Fruit fly (Drosophila melanogaster) whole organism, wandering third instar larva: ENCODE data around the gene CG42814.

Experiments
- Dif ChIP-seq: fragments of 200-275, 200-300 bp; sonication (Bioruptor generic); optimal IDR thresholded peaks from 2 replicates; lab custom pipeline; 2018; ENCODE audit warnings: missing biosample characterization, missing genetic modification characterization; ENCODE audit not compliant: partially characterized antibody
- Hr83 ChIP-seq: fragments of 200-300 bp; sonication (Bioruptor generic); optimal IDR thresholded peaks from 2 replicates; lab custom pipeline; 2016; ENCODE audit warnings: missing biosample characterization, mild to moderate bottlenecking, missing genetic modification characterization, moderate library complexity; ENCODE audit not compliant: poor library complexity, severe bottlenecking
- Mio ChIP-seq: sonication (Bioruptor generic); optimal IDR thresholded peaks from 2 replicates; lab custom pipeline; 2016; ENCODE audit warnings: missing biosample characterization, missing genetic modification characterization
- OdsH ChIP-seq: fragments of 200-800 bp; sonication (Bioruptor generic); optimal IDR thresholded peaks from 2 replicates; lab custom pipeline; 2016; ENCODE audit warnings: missing biosample characterization, mild to moderate bottlenecking, missing genetic modification characterization
- lola ChIP-seq: fragments of >200 bp; optimal IDR thresholded peaks from 2 replicates; lab custom pipeline; 2017; ENCODE audit warnings: missing biosample characterization, missing genetic modification characterization
- tai ChIP-seq: sonication (Bioruptor generic); optimal IDR thresholded peaks from 2 replicates; lab custom pipeline; 2016; ENCODE audit warnings: missing biosample characterization, missing genetic modification characterization

DNA sequence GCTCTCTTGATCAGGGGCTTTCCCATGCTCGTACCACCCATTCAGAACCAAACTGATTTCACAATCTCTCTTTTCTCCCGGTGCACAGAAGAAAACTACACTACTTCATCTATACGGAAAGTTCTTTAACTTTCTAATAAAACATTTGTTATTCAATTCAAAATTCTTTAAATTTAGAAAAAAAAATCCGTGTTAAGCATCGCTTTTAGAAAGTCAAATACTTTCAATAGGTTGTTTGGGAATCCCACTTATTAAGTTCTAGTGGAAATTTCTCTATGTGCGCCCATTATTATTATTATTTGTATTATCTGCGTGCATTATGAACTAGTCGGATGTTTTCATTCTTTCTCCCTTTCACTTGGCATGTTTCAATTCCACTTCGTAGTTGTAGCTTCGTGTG lies 36.2 kb downstream of the CG42814 start:
- TF ChIP-seq lola, result no peak
- no peak for TF ChIP-seq Hr83 (GFP tag; lab: Kevin White, UChicago)
- no peak for TF ChIP-seq Mio (GFP tag; lab: Kevin White, UChicago)
- TF ChIP-seq OdsH (GFP tag; lab: Kevin White, UChicago), result no peak
- TF ChIP-seq Dif, result no peak
- no peak for TF ChIP-seq tai (GFP tag; lab: Kevin White, UChicago)
